Worm (Caenorhabditis elegans): Measurements from ENCODE around the gene C35D10.5.

DNA sequence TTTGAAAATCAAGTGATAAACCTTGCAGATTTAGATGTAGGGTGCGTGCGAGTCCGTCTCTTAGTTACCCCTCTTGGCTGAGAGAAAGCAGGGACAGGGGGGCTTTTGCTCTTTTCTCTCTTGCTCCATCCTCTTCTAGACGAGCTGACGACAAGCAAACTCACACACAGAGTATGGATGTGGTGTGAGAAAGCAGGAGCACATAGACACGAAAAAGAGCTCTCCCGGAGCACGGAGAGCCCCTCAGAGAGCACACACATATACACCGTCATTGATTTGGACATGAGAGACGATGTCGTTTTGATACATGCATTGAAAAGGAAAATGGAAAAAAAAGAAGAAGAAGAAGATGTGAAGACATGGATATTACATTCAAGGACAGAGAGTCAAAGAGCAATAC is 13.5 kb downstream of the C35D10.5 start:
- TF ChIP-seq dao-5 (tag; optimal IDR thresholded peaks at IDR 0.05) (no peak), W03F9.2 (tag; optimal IDR thresholded peaks at IDR 0.05) (no peak), him-1 (tag; optimal IDR thresholded peaks at IDR 0.05) (no peak)

All from whole organism, L4/young adult.